Worm (Caenorhabditis elegans) whole organism, L4 larva: Measurements from ENCODE around the gene ZC155.2.

ENCODE experiments used
- hmg-1.1 ChIP-seq: fragments of 200-800 bp; sonication (Bioruptor generic); IDR thresholded peaks from 2 replicates; pipeline ENCODE4 v1.3.6; 2022; ENCODE audit warnings: missing genetic modification reagents, missing genetic modification characterization, missing compliant biosample characterization
- lin-13 ChIP-seq: fragments of 150-350 bp; optimal IDR thresholded peaks from 2 replicates; lab custom pipeline; 2014; ENCODE audit warnings: missing biosample characterization, missing genetic modification reagents, missing genetic modification characterization
- madf-9 ChIP-seq: fragments of 200-800 bp; sonication (Bioruptor generic); conservative IDR thresholded peaks from 2 replicates; pipeline ENCODE4 v1.3.6; 2022; ENCODE audit warnings: missing genetic modification reagents, missing genetic modification characterization, missing compliant biosample characterization
- unc-39 ChIP-seq: sonication (generic microtip); optimal IDR thresholded peaks from 2 replicates; lab custom pipeline; 2017; ENCODE audit warnings: missing biosample characterization, missing genetic modification characterization

DNA sequence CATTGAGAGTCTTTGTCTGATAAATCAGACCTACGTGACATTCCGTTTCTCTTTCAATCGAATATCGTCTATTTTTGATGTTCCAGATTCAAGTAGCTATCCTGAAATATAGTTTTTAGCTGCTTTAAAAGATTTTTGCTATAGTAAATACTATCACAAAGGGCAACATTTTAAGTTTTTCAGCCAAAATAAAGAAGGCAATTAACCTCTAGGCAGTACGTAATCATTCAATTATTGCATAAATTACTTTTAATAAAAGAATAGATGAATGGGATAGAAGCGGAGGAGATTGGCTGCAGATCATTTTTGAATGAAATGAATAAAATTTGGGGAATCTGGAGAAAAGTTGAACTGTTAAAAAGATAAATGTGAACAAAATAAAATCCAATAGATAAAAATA lies 49.1 kb upstream of the ZC155.2 start, which contains the start of gene ulp-1:
- TF ChIP-seq lin-13 (GFP tag; lab: Kevin White, UChicago) (no peak), unc-39 (no peak), madf-9 (no peak), hmg-1.1 (GFP tag; lab: Robert Waterston, UW) (no peak)
